Worm (Caenorhabditis elegans): ENCODE results near the gene nsun-5.

ce11 chrII:14945518-14945917 lies 23.9 kb upstream of the nsun-5 start:
- TF ChIP-seq unc-62 (GFP tag; optimal IDR thresholded peaks at IDR 0.05): no peak
- no peak for TF ChIP-seq mdl-1 (tag; optimal IDR thresholded peaks at IDR 0.05)

Data from whole organism, L2 larva.